Worm (Caenorhabditis elegans) whole organism, late embryonic: ENCODE data around the gene prx-14.

Source experiments
- F13H6.1 ChIP-seq: sonication (generic microtip); optimal IDR thresholded peaks from 2 replicates; lab custom pipeline; 2016; ENCODE audit warnings: missing genetic modification characterization, missing compliant biosample characterization
- T23F11.4 ChIP-seq: fragments of 200-800 bp; sonication (Bioruptor generic); optimal IDR thresholded peaks from 2 replicates; lab custom pipeline; 2018; ENCODE audit warnings: mild to moderate bottlenecking, missing genetic modification characterization, missing compliant biosample characterization
- ceh-30 ChIP-seq: fragments of 150-350 bp; optimal IDR thresholded peaks from 2 replicates; lab custom pipeline; 2014; ENCODE audit warnings: missing biosample characterization, missing genetic modification characterization
- ceh-9 ChIP-seq: sonication (generic microtip); optimal IDR thresholded peaks from 2 replicates; lab custom pipeline; 2016; ENCODE audit warnings: mild to moderate bottlenecking, missing genetic modification characterization, inconsistent platforms, missing compliant biosample characterization
- fkh-10 ChIP-seq: fragments of 150-350 bp; optimal IDR thresholded peaks from 2 replicates; lab custom pipeline; 2014; ENCODE audit warnings: missing biosample characterization, missing genetic modification reagents, missing genetic modification characterization
- pqm-1 ChIP-seq: sonication (generic microtip); optimal IDR thresholded peaks from 2 replicates; lab custom pipeline; 2016; ENCODE audit warnings: missing genetic modification characterization, missing compliant biosample characterization
- sdc-2 ChIP-seq: sonication (generic microtip); optimal IDR thresholded peaks from 2 replicates; lab custom pipeline; 2016; ENCODE audit warnings: missing genotype, missing genetic modification characterization, missing compliant biosample characterization
- unc-42 ChIP-seq: sonication (generic microtip); optimal IDR thresholded peaks from 2 replicates; lab custom pipeline; 2016; ENCODE audit warnings: missing genotype, missing genetic modification characterization, missing compliant biosample characterization
- unc-55 ChIP-seq: sonication (generic microtip); optimal IDR thresholded peaks from 2 replicates; lab custom pipeline; 2017; ENCODE audit warnings: missing biosample characterization, missing genetic modification reagents, missing genetic modification characterization

- TF ChIP-seq fkh-10 (GFP tag; lab: Kevin White, UChicago) (no peak), F13H6.1 (tag; lab: Kevin White, UChicago) (no peak), sdc-2 (tag; lab: Kevin White, UChicago) (no peak), unc-55 (GFP tag; lab: Kevin White, UChicago) (no peak), ceh-30 (tag; lab: Kevin White, UChicago) (no peak), pqm-1 (tag; lab: Kevin White, UChicago) (no peak), ceh-9 (tag; lab: Kevin White, UChicago) (no peak), unc-42 (tag; lab: Kevin White, UChicago) (no peak), T23F11.4 (no peak)
Observed at ce11 chrIV:11230069-11230468, 47.1 kb downstream of the prx-14 start, which contains the start of gene best-7.
